Fruit fly (Drosophila melanogaster): ENCODE data around the gene CG1640.

DNA sequence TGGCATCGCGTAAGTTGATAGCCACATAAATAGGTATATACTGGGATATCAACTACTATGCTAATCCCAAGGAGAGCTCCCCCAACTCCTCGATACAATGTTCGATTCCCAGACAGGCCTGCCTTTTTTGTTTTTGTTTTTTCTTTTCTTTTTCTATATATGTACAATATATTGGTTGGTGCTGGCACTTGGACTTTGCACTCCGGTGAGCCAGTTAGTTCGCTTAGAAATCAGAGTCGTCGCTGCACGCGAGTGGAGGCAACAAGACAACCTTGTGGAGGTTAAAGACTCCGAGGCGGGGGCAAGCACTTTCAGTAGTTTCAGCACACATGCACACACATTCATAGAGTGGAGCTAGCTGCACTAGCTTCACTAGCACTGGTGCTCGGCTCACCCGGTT is 35.9 kb downstream of the CG1640 start:
- TF ChIP-seq Hr4 (GFP tag; optimal IDR thresholded peaks at IDR 0.05) (peak; percentile 15), pdm3 (GFP tag; optimal IDR thresholded peaks at IDR 0.05) (no peak), svp (GFP tag) (no peak), dac (GFP tag; optimal IDR thresholded peaks at IDR 0.05) (no peak), esn (GFP tag; optimal IDR thresholded peaks at IDR 0.05) (no peak), Hr39 (GFP tag; optimal IDR thresholded peaks at IDR 0.05) (no peak), Ets96B (tag; optimal IDR thresholded peaks at IDR 0.05) (no peak), salr (GFP tag; optimal IDR thresholded peaks at IDR 0.05) (no peak), OdsH (GFP tag; optimal IDR thresholded peaks at IDR 0.05) (no peak), CG3032 (tag; optimal IDR thresholded peaks at IDR 0.05) (no peak), fkh (GFP tag; optimal IDR thresholded peaks at IDR 0.05) (no peak)
